Worm (Caenorhabditis elegans): Measurements from ENCODE around the gene osm-12.

The osm-12 gene

DNA sequence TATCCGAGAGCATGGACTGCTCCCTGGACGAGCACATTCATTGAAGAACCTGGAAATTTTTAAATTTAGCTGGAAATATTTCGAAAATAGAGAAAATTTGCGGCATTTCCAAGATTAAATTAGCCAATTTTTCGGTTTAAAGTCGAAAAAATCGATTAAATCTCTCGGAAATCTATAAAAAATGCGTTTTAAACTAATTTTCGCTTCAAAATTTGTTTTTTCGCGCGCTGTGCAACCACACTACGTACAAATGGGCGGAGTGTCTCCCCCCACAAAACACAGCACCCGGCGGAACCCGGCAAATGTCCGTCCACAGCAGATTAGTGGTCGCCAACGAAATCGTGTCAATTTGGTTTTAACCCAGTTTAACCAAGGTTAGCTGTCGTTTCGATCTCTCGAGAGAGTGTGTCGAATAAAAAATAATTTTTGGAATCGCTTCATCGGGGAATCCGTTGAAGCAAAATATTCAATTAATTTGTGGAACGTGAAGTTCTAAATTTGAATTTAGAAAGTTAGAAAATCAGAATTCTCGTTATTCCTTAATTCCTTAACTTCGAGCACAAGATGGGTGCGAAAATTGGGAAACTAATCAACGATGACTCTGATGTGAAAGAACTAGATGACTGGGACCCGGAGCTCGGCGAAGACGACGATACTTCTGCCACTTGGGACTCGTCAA is 47.9 kb upstream of the osm-12 start, which contains the start of the genes tim-1 and Y75B8A.23 (continued):
- TF ChIP-seq mdl-1 (tag; optimal IDR thresholded peaks at IDR 0.05) = peak in 1 of 2 experiments; percentile 91
- TF ChIP-seq C34B4.2 (tag; optimal IDR thresholded peaks at IDR 0.05) = peak; percentile 73
- TF ChIP-seq nhr-90 (tag; optimal IDR thresholded peaks at IDR 0.05; ENCODE audit: poor library complexity) = peak; percentile 99
- peak; percentile 98 for TF ChIP-seq nhr-85 (tag)
- peak; percentile 99 for TF ChIP-seq nhr-71 (tag; optimal IDR thresholded peaks at IDR 0.05)
- peak; percentile 89 for TF ChIP-seq lin-39 (tag; optimal IDR thresholded peaks at IDR 0.05)
- peak in 5 of 6 experiments; percentile 8 to 95 (median 80) for TF ChIP-seq elt-3 (tag; optimal IDR thresholded peaks at IDR 0.05)
- TF ChIP-seq snpc-4 (tag; optimal IDR thresholded peaks at IDR 0.05) = peak; percentile 100
- peak; percentile 86 for TF ChIP-seq mef-2 (tag; optimal IDR thresholded peaks at IDR 0.05)
- peak; percentile 84 for TF ChIP-seq ceh-8 (GFP tag; optimal IDR thresholded peaks at IDR 0.05)
- TF ChIP-seq unc-130 (tag; optimal IDR thresholded peaks at IDR 0.05) = peak; percentile 97
- peak; percentile 38 for TF ChIP-seq nhr-12 (tag; optimal IDR thresholded peaks at IDR 0.05)
- peak; percentile 91 for TF ChIP-seq jun-1 (tag; optimal IDR thresholded peaks at IDR 0.05)
- TF ChIP-seq aha-1 (tag; optimal IDR thresholded peaks at IDR 0.05) = peak; percentile 67
- peak; percentile 97 for TF ChIP-seq fkh-8 (tag; optimal IDR thresholded peaks at IDR 0.05)
- TF ChIP-seq lir-3 (tag; optimal IDR thresholded peaks at IDR 0.05; ENCODE audit: poor library complexity) = no peak
- TF ChIP-seq unc-62 (GFP tag; optimal IDR thresholded peaks at IDR 0.05) = no peak
- peak; percentile 98 for TF ChIP-seq efl-1 (optimal IDR thresholded peaks at IDR 0.05)
- TF ChIP-seq efl-1 (GFP tag; optimal IDR thresholded peaks at IDR 0.05 in 1 of 2) = peak; percentile 95 to 100
- peak; percentile 97 for TF ChIP-seq nhr-77 (tag; optimal IDR thresholded peaks at IDR 0.05)
- peak; percentile 96 for TF ChIP-seq lin-14 (GFP tag; optimal IDR thresholded peaks at IDR 0.05)
- no peak for TF ChIP-seq nhr-28 (tag; optimal IDR thresholded peaks at IDR 0.05)
- peak; percentile 86 for TF ChIP-seq F16B12.6 (tag; optimal IDR thresholded peaks at IDR 0.05)
- peak; percentile 72 for TF ChIP-seq efl-3 (GFP tag; optimal IDR thresholded peaks at IDR 0.05)
- peak; percentile 97 for TF ChIP-seq tbx-2 (tag; optimal IDR thresholded peaks at IDR 0.05)
- peak; percentile 93 to 95 for TF ChIP-seq lsy-2 (tag; optimal IDR thresholded peaks at IDR 0.05)
- peak; percentile 94 for TF ChIP-seq fos-1 (tag; optimal IDR thresholded peaks at IDR 0.05)
- TF ChIP-seq C16A3.4 (tag; optimal IDR thresholded peaks at IDR 0.05) = peak; percentile 83
- TF ChIP-seq nhr-19 (GFP tag; conservative IDR thresholded peaks at IDR 0.05) = peak; percentile 97
- TF ChIP-seq mab-9 (GFP tag; IDR thresholded peaks at IDR 0.05) = peak; percentile 76
- TF ChIP-seq ceh-90 (tag; optimal IDR thresholded peaks at IDR 0.05) = peak; percentile 62
- TF ChIP-seq nhr-11 (tag; optimal IDR thresholded peaks at IDR 0.05) = peak; percentile 63
- peak; percentile 99 for TF ChIP-seq ama-1 (optimal IDR thresholded peaks at IDR 0.05)
- peak; percentile 82 for TF ChIP-seq blmp-1 (tag; optimal IDR thresholded peaks at IDR 0.05)
- TF ChIP-seq egl-27 (tag; optimal IDR thresholded peaks at IDR 0.05) = peak in 1 of 2 experiments; percentile 71
- TF ChIP-seq Y116A8C.19 (tag; optimal IDR thresholded peaks at IDR 0.05; ENCODE audit: borderline replicate concordance) = no peak
- peak; percentile 96 for TF ChIP-seq xbp-1 (tag; optimal IDR thresholded peaks at IDR 0.05)
- TF ChIP-seq irx-1 (tag; optimal IDR thresholded peaks at IDR 0.05) = peak; percentile 93
- TF ChIP-seq dpl-1 (GFP tag; optimal IDR thresholded peaks at IDR 0.05) = peak; percentile 96 to 97 (median 97)
- peak; percentile 91 for TF ChIP-seq sup-37 (GFP tag; optimal IDR thresholded peaks at IDR 0.05)
- TF ChIP-seq lin-13 (GFP tag; optimal IDR thresholded peaks at IDR 0.05) = peak; percentile 95
- TF ChIP-seq nhr-84 (tag; optimal IDR thresholded peaks at IDR 0.05) = no peak
- TF ChIP-seq unc-30 (tag; optimal IDR thresholded peaks at IDR 0.05) = no peak
- TF ChIP-seq pax-3 (tag; optimal IDR thresholded peaks at IDR 0.05) = peak; percentile 89
- TF ChIP-seq alr-1 (tag; optimal IDR thresholded peaks at IDR 0.05; ENCODE audit: borderline replicate concordance) = no peak
- peak; percentile 98 for TF ChIP-seq dsc-1 (tag; optimal IDR thresholded peaks at IDR 0.05)
- peak; percentile 93 for TF ChIP-seq elt-2 (tag; optimal IDR thresholded peaks at IDR 0.05)
